Worm (Caenorhabditis elegans) whole organism, L4/young adult: ENCODE measurements around the gene lys-2.

Experiments used
- W03F9.2 ChIP-seq: fragments of 150-350 bp; optimal IDR thresholded peaks from 2 replicates; lab custom pipeline; 2014; ENCODE audit warnings: missing biosample characterization, missing genetic modification characterization
- dao-5 ChIP-seq: sonication (generic microtip); optimal IDR thresholded peaks from 2 replicates; lab custom pipeline; 2016; ENCODE audit warnings: missing genotype, missing genetic modification characterization, moderate library complexity, missing compliant biosample characterization
- him-1 ChIP-seq: sonication (generic microtip); optimal IDR thresholded peaks from 2 replicates; lab custom pipeline; 2016; ENCODE audit warnings: missing genotype, missing genetic modification reagents, missing genetic modification characterization, missing compliant biosample characterization

Gene lys-2

DNA sequence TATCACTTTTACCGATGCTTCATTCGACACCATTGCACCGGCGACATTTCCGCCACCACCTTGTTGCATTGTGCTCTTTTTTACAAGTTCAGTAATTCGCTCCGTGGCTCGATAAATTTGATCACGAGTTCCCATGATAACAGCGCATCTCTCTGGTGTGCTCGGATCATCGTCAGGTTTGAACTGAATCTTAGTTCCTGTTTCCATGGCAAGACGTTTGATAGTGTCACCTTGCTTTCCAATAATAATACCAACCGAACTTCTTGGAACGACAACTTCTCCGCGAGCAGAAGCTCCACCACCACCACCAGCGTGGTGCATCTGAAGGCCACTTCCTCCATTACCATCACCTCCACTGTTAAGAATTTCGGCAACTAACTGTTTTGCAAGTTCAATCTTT is 44.1 kb downstream of the lys-2 start:
- TF ChIP-seq W03F9.2 (tag; lab: Kevin White, UChicago) (no peak), him-1 (tag; lab: Kevin White, UChicago) (no peak), dao-5 (no peak)

DNA sequence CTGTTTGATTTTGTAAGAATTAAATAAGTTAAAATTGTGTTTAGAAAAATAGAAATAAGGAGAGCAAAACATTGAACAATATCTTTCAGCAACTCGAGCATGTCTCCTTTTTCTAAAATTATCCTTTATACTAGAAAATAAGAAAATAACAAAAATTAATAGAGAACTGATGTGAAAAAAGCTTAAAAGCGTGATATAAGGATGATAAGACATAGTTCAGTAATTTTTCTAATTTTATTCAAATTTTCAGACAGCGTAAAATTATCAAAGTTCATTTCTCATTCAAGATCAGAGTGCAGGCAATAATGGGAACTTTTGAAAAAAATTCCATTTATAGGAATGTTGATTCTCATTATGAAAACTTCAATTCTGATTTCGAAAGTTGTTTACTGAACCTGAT is 47.9 kb downstream of the lys-2 start, which contains the start of gene str-182:
TSS of gene str-182 (minus strand) at position 101 of the 400 bp plus-strand sequence.
- TF ChIP-seq W03F9.2 (tag; lab: Kevin White, UChicago) = no peak
- no peak for TF ChIP-seq him-1 (tag; lab: Kevin White, UChicago)
- TF ChIP-seq dao-5 = no peak

DNA sequence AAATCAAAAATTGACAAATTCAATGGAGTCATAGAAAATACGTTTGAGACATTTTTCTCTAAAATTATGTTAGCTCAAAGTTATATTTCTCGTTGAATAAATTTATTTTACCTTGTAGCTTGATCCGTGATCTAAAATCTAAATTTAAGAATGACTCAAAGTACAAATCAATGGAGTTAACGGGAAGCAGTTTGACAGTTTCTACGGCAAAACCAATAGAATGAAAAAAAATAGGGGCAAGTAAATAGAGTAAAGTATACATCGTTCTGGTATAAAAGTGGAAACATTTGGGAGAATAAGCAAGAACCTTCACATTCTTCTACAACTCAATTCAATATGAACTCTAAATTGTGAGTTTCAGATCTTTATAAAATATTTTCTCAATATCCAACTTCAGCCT is 50.3 kb downstream of the lys-2 start, which contains the start of gene fipr-6:
TSS of gene fipr-6 (plus strand) at position 301 of the 400 bp plus-strand sequence.
- TF ChIP-seq W03F9.2 (tag; lab: Kevin White, UChicago) = no peak
- no peak for TF ChIP-seq him-1 (tag; lab: Kevin White, UChicago)
- TF ChIP-seq dao-5 = no peak
